Worm (Caenorhabditis elegans) whole organism, L3 larva: ENCODE data around the gene Y65A5A.24.

Experiments
- R02D3.7 ChIP-seq: fragments of 150-350 bp; optimal IDR thresholded peaks from 2 replicates; lab custom pipeline; 2014; ENCODE audit warnings: missing biosample characterization, missing genetic modification characterization
- ZK546.5 ChIP-seq: sonication (generic microtip); optimal IDR thresholded peaks from 2 replicates; lab custom pipeline; 2017; ENCODE audit warnings: missing biosample characterization, missing genetic modification characterization
- aly-2 ChIP-seq: fragments of 150-350 bp; optimal IDR thresholded peaks from 2 replicates; lab custom pipeline; 2014; ENCODE audit warnings: missing biosample characterization, missing genetic modification characterization
- ama-1 ChIP-seq: fragments of 150-350 bp; optimal IDR thresholded peaks from 2 replicates; lab custom pipeline; 2018
- ceh-16 ChIP-seq: sonication (generic microtip); optimal IDR thresholded peaks from 2 replicates; lab custom pipeline; 2017; ENCODE audit warnings: missing biosample characterization, missing genetic modification characterization
- ceh-28 ChIP-seq: fragments of 150-350 bp; optimal IDR thresholded peaks from 2 replicates; lab custom pipeline; 2014; ENCODE audit warnings: missing biosample characterization, missing genetic modification reagents, missing genetic modification characterization
- ceh-9 ChIP-seq: sonication (generic microtip); optimal IDR thresholded peaks from 2 replicates; lab custom pipeline; 2018; ENCODE audit warnings: missing biosample characterization, missing genetic modification characterization
- egl-27 ChIP-seq: sonication (generic microtip); optimal IDR thresholded peaks from 4 replicates; lab custom pipeline; 2017; ENCODE audit warnings: missing biosample characterization, missing genetic modification reagents, missing genetic modification characterization
- egl-5 ChIP-seq: fragments of 150-350 bp; optimal IDR thresholded peaks from 2 replicates; lab custom pipeline; 2017; ENCODE audit warnings: missing biosample characterization, missing genetic modification reagents, missing genetic modification characterization, inconsistent platforms
- elt-2 ChIP-seq: sonication (generic microtip); optimal IDR thresholded peaks from 2 replicates; lab custom pipeline; 2016; ENCODE audit warnings: missing genetic modification reagents, mild to moderate bottlenecking, missing genetic modification characterization, missing compliant biosample characterization
- elt-3 ChIP-seq, 3 experiments: fragments of 150-350 bp in 1 of 3; sonication (generic microtip) in 2 of 3; optimal IDR thresholded peaks; 2 replicates in 2 of 3; 4 replicates in 1 of 3; lab custom pipeline; 2014 to 2017; ENCODE audit warnings: missing biosample characterization in 3 of 3, missing genetic modification characterization in 3 of 3
- eor-1 ChIP-seq, 2 experiments: fragments of 150-350 bp; optimal IDR thresholded peaks; 2 replicates each; lab custom pipeline; 2014 to 2018; ENCODE audit warnings: missing biosample characterization in 2 of 2, missing genetic modification characterization in 2 of 2
- fkh-2 ChIP-seq: fragments of 150-350 bp; optimal IDR thresholded peaks from 2 replicates; lab custom pipeline; 2014; ENCODE audit warnings: missing biosample characterization, missing genetic modification reagents, missing genetic modification characterization
- hmg-11 ChIP-seq: sonication (generic microtip); optimal IDR thresholded peaks from 2 replicates; lab custom pipeline; 2016; ENCODE audit warnings: missing genetic modification characterization, missing compliant biosample characterization
- jun-1 ChIP-seq: fragments of 150-350 bp; optimal IDR thresholded peaks from 2 replicates; lab custom pipeline; 2014; ENCODE audit warnings: missing biosample characterization, missing genetic modification reagents, missing genetic modification characterization
- lin-15B ChIP-seq: fragments of 150-350 bp; optimal IDR thresholded peaks from 2 replicates; lab custom pipeline; 2014; ENCODE audit warnings: missing biosample characterization, missing genetic modification characterization
- lin-39 ChIP-seq: fragments of 150-350 bp; optimal IDR thresholded peaks from 2 replicates; lab custom pipeline; 2018; ENCODE audit warnings: missing biosample characterization, missing genetic modification reagents, missing genetic modification characterization
- mdl-1 ChIP-seq: fragments of 150-350 bp; optimal IDR thresholded peaks from 2 replicates; lab custom pipeline; 2014; ENCODE audit warnings: missing biosample characterization, missing genetic modification characterization
- mml-1 ChIP-seq: fragments of 150-350 bp; sonication (generic microtip); optimal IDR thresholded peaks from 3 replicates; lab custom pipeline; 2014; ENCODE audit warnings: missing biosample characterization, missing genetic modification characterization
- nfya-1 ChIP-seq: sonication (generic microtip); optimal IDR thresholded peaks from 2 replicates; lab custom pipeline; 2017; ENCODE audit warnings: missing genetic modification characterization, mild to moderate bottlenecking, missing compliant biosample characterization, antibody characterized with exemption, moderate library complexity; ENCODE audit not compliant: insufficient read depth
- nhr-12 ChIP-seq: fragments of 150-350 bp; optimal IDR thresholded peaks from 2 replicates; lab custom pipeline; 2014; ENCODE audit warnings: missing biosample characterization, missing genetic modification characterization
- nhr-237 ChIP-seq: fragments of 150-350 bp; optimal IDR thresholded peaks from 2 replicates; lab custom pipeline; 2014; ENCODE audit warnings: missing biosample characterization, missing genetic modification characterization
- nhr-25 ChIP-seq: sonication (generic microtip); optimal IDR thresholded peaks from 2 replicates; lab custom pipeline; 2017; ENCODE audit warnings: missing biosample characterization, missing genetic modification characterization
- nhr-28 ChIP-seq: fragments of 150-350 bp; optimal IDR thresholded peaks from 2 replicates; lab custom pipeline; 2014; ENCODE audit warnings: missing biosample characterization, missing genetic modification characterization
- nhr-43 ChIP-seq: sonication (generic microtip); optimal IDR thresholded peaks from 2 replicates; lab custom pipeline; 2016; ENCODE audit warnings: mild to moderate bottlenecking, missing genetic modification characterization, missing compliant biosample characterization; ENCODE audit not compliant: poor library complexity, severe bottlenecking
- nhr-67 ChIP-seq: fragments of 150-350 bp; optimal IDR thresholded peaks from 2 replicates; lab custom pipeline; 2014; ENCODE audit warnings: missing biosample characterization, missing genetic modification characterization
- nhr-76 ChIP-seq: fragments of 150-350 bp; sonication (generic microtip); optimal IDR thresholded peaks from 5 replicates; lab custom pipeline; 2014; ENCODE audit warnings: missing biosample characterization, missing genetic modification characterization
- nhr-77 ChIP-seq: fragments of 150-350 bp; optimal IDR thresholded peaks from 2 replicates; lab custom pipeline; 2014; ENCODE audit warnings: missing biosample characterization, missing genetic modification characterization
- pha-4 ChIP-seq: fragments of 150-350 bp; optimal IDR thresholded peaks from 2 replicates; lab custom pipeline; 2014; ENCODE audit warnings: missing biosample characterization, missing genetic modification reagents, missing genetic modification characterization
- pqm-1 ChIP-seq: fragments of 150-350 bp; optimal IDR thresholded peaks from 2 replicates; lab custom pipeline; 2017; ENCODE audit warnings: missing biosample characterization, missing genetic modification characterization, inconsistent platforms
- skn-1 ChIP-seq: fragments of 150-350 bp; optimal IDR thresholded peaks from 2 replicates; lab custom pipeline; 2014; ENCODE audit warnings: missing biosample characterization, missing genetic modification characterization
- snpc-4 ChIP-seq: fragments of 150-350 bp; optimal IDR thresholded peaks from 2 replicates; lab custom pipeline; 2014; ENCODE audit warnings: missing biosample characterization, missing genetic modification characterization
- tbx-2 ChIP-seq: sonication (generic microtip); optimal IDR thresholded peaks from 2 replicates; lab custom pipeline; 2016; ENCODE audit warnings: mild to moderate bottlenecking, missing genetic modification characterization, missing compliant biosample characterization
- unc-39 ChIP-seq: sonication (generic microtip); optimal IDR thresholded peaks from 4 replicates; lab custom pipeline; 2017; ENCODE audit warnings: missing biosample characterization, missing genetic modification characterization
- zag-1 ChIP-seq: fragments of 150-350 bp; optimal IDR thresholded peaks from 2 replicates; lab custom pipeline; 2014; ENCODE audit warnings: missing biosample characterization, missing genetic modification characterization
- ztf-11 ChIP-seq: fragments of 150-350 bp; optimal IDR thresholded peaks from 2 replicates; lab custom pipeline; 2014; ENCODE audit warnings: missing biosample characterization, missing genetic modification characterization

Gene Y65A5A.24

ce11 chrIV:16377942-16378341 is 15.8 kb upstream of the Y65A5A.24 start:
- no peak for TF ChIP-seq ceh-16 (tag; lab: Kevin White, UChicago)
- TF ChIP-seq pqm-1 (tag; lab: Kevin White, UChicago): no peak
- no peak for TF ChIP-seq zag-1 (tag; lab: Kevin White, UChicago)
- no peak for TF ChIP-seq mdl-1 (tag; lab: Kevin White, UChicago)

ce11 chrIV:16380278-16380677 is 13.5 kb upstream of the Y65A5A.24 start:
- TF ChIP-seq snpc-4 (tag; lab: Kevin White, UChicago) (no peak), ceh-28 (tag; lab: Kevin White, UChicago) (no peak), fkh-2 (tag; lab: Kevin White, UChicago) (no peak), skn-1 (tag; lab: Kevin White, UChicago) (no peak), hmg-11 (tag; lab: Kevin White, UChicago) (no peak), ZK546.5 (tag; lab: Kevin White, UChicago) (no peak), nhr-237 (tag; lab: Kevin White, UChicago) (no peak), lin-15B (tag; lab: Kevin White, UChicago) (no peak), egl-5 (tag; lab: Kevin White, UChicago) (no peak), ceh-9 (tag; lab: Kevin White, UChicago) (no peak), ama-1 (no peak), elt-3 (tag; optimal IDR thresholded peaks at IDR 0.05; lab: Kevin White, UChicago) (no peak), pha-4 (no peak), nhr-77 (tag; lab: Kevin White, UChicago) (no peak), aly-2 (tag; lab: Kevin White, UChicago) (no peak), mml-1 (no peak), eor-1 (tag; optimal IDR thresholded peaks at IDR 0.05; lab: Kevin White, UChicago) (no peak), nhr-25 (tag; lab: Kevin White, UChicago) (no peak)

- TF ChIP-seq snpc-4 (tag; lab: Kevin White, UChicago): no peak
- no peak for TF ChIP-seq nhr-25 (tag; lab: Kevin White, UChicago)
- no peak for TF ChIP-seq hmg-11 (tag; lab: Kevin White, UChicago)
- no peak for TF ChIP-seq nhr-237 (tag; lab: Kevin White, UChicago)
- TF ChIP-seq ceh-28 (tag; lab: Kevin White, UChicago): no peak
- TF ChIP-seq nhr-77 (tag; lab: Kevin White, UChicago): no peak
- no peak for TF ChIP-seq nfya-1
- no peak for TF ChIP-seq jun-1 (tag; lab: Kevin White, UChicago)
- no peak for TF ChIP-seq elt-3 (tag; optimal IDR thresholded peaks at IDR 0.05; lab: Kevin White, UChicago)
- no peak for TF ChIP-seq nhr-67 (tag; lab: Kevin White, UChicago)
- no peak for TF ChIP-seq fkh-2 (tag; lab: Kevin White, UChicago)
- no peak for TF ChIP-seq ceh-16 (tag; lab: Kevin White, UChicago)
- no peak for TF ChIP-seq mml-1
- no peak for TF ChIP-seq mdl-1 (tag; lab: Kevin White, UChicago)
- TF ChIP-seq ZK546.5 (tag; lab: Kevin White, UChicago): no peak
- TF ChIP-seq tbx-2 (tag; lab: Kevin White, UChicago): no peak
- TF ChIP-seq lin-15B (tag; lab: Kevin White, UChicago): no peak
- no peak for TF ChIP-seq lin-39 (tag; lab: Kevin White, UChicago)
- no peak for TF ChIP-seq nhr-76 (tag; lab: Kevin White, UChicago)
- TF ChIP-seq, all 47 proteins: peak for 0
These were observed 12.8 kb upstream of the Y65A5A.24 start for ce11 chrIV:16380937-16381336.

- peak; percentile 55 for TF ChIP-seq nfya-1
- no peak for TF ChIP-seq ceh-28 (tag; lab: Kevin White, UChicago)
- peak; percentile 18 for TF ChIP-seq tbx-2 (tag; lab: Kevin White, UChicago)
- peak; percentile 29 for TF ChIP-seq nhr-25 (tag; lab: Kevin White, UChicago)
- TF ChIP-seq hmg-11 (tag; lab: Kevin White, UChicago): peak; percentile 65
- TF ChIP-seq ama-1: no peak
- peak; percentile 35 for TF ChIP-seq pha-4
- TF ChIP-seq snpc-4 (tag; lab: Kevin White, UChicago): peak; percentile 70
- peak; percentile 1 for TF ChIP-seq egl-27 (tag; lab: Kevin White, UChicago)
- TF ChIP-seq nhr-12 (tag; lab: Kevin White, UChicago): no peak
- TF ChIP-seq ztf-11: no peak
- peak; percentile 24 for TF ChIP-seq elt-2 (tag; lab: Kevin White, UChicago)
- no peak for TF ChIP-seq R02D3.7 (tag; lab: Kevin White, UChicago)
- TF ChIP-seq lin-39 (tag; lab: Kevin White, UChicago): peak; percentile 39
- TF ChIP-seq unc-39 (tag; lab: Kevin White, UChicago): peak; percentile 5
- TF ChIP-seq nhr-43 (tag; lab: Kevin White, UChicago): peak; percentile 37
- TF ChIP-seq skn-1 (tag; lab: Kevin White, UChicago): peak; percentile 53
- TF ChIP-seq nhr-28 (tag; lab: Kevin White, UChicago): no peak
- TF ChIP-seq, all 47 proteins: peak for 12
These were observed 11.7 kb upstream of the Y65A5A.24 start, which contains the start of gene Y7A9D.1 for ce11 chrIV:16381933-16382591. Gene Y7A9D.1, minus strand, starts transcription at chrIV:16382215.
